In the genomic region with DNA sequence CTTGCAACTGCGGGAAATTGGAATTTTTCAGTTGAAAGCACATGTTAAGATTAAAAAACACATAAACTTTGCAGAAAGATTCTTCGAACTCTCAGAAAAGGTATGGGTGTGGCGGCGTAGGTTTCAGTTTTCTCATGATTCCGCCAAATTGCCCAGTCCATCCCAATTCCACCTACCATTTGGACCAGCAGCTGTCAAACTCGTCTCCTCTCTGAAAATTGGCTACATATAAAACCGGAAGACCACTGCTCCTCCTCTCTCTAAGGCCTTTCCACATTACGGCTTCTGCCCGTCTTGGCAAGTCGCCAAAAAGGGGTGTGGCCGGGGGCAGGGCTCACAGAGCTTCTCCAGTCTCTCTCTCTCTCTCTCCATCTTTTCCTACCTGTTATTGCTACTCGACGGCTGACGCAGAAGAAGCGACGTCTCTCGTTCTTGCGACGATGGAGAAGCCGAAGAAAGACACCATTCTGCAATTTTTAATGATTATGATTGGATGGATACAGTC, we compare ENCODE assay signal across 3 worm cellular contexts.
TF ChIP-seq lines count a peak whose summit lies in the region.

A gene (plus strand): TSS at position 395 of the 505 bp plus-strand sequence.

TF ChIP-seq in whole organism, L1 larva, 84 proteins besides CTCF, POLR2A, EP300 and RAD21:
- no peak for TF ChIP-seq efl-1 (optimal IDR thresholded peaks at IDR 0.05; lab: Kevin White, UChicago)
- TF ChIP-seq efl-1 (GFP tag; optimal IDR thresholded peaks at IDR 0.05 in 1 of 2; lab: Kevin White, UChicago): peak in 1 of 2 experiments; percentile 69
- TF ChIP-seq jun-1 (tag; optimal IDR thresholded peaks at IDR 0.05; lab: Kevin White, UChicago): no peak
- peak; percentile 69 for TF ChIP-seq ceh-63 (GFP tag; optimal IDR thresholded peaks at IDR 0.05; lab: Kevin White, UChicago)
- no peak for TF ChIP-seq unc-62 (GFP tag; optimal IDR thresholded peaks at IDR 0.05; lab: Kevin White, UChicago)

TF ChIP-seq in whole organism, L4 larva, 104 proteins besides CTCF, POLR2A, EP300 and RAD21:
- TF ChIP-seq ceh-32 (tag; optimal IDR thresholded peaks at IDR 0.05; lab: Kevin White, UChicago; ENCODE audit: poor library complexity) (no peak), Y75B8A.6 (GFP tag; IDR thresholded peaks at IDR 0.05; lab: Robert Waterston, UW) (no peak), unc-62 (GFP tag; optimal IDR thresholded peaks at IDR 0.05 in 1 of 2; lab: Kevin White, UChicago) (peak in 1 of 2 experiments; percentile 61), unc-62 (tag; optimal IDR thresholded peaks at IDR 0.05; lab: Kevin White, UChicago) (no peak), egl-27 (tag; optimal IDR thresholded peaks at IDR 0.05; lab: Kevin White, UChicago) (no peak), set-16 (GFP tag; IDR thresholded peaks at IDR 0.05; lab: Robert Waterston, UW) (peak; percentile 51)

TF ChIP-seq in whole organism, young adult, 124 proteins besides CTCF, POLR2A, EP300 and RAD21:
- TF ChIP-seq ztf-28 (GFP tag; IDR thresholded peaks at IDR 0.05; lab: Robert Waterston, UW) (no peak), F57A8.1 (GFP tag; optimal IDR thresholded peaks at IDR 0.05; lab: Kevin White, UChicago) (no peak), zfh-2 (GFP tag; conservative IDR thresholded peaks at IDR 0.05; lab: Robert Waterston, UW) (peak; percentile 76), egrh-3 (GFP tag; IDR thresholded peaks at IDR 0.05; lab: Robert Waterston, UW) (peak; percentile 21; the same call in 1 of the 2 replicates), ceh-91 (GFP tag; IDR thresholded peaks at IDR 0.05; lab: Robert Waterston, UW) (no peak)
